Comparison of ENCODE assay signal across 3 worm cellular contexts in genomic region chrIII:2100842-2101241, ce11.
TF ChIP-seq lines count a peak whose summit lies in the region.

No protein-coding gene starts in this region.

TF ChIP-seq in whole organism, L1 larva, 84 proteins besides CTCF, POLR2A, EP300 and RAD21 (continued from another document and continues in another):
- TF ChIP-seq efl-3 (GFP tag; optimal IDR thresholded peaks at IDR 0.05; lab: Kevin White, UChicago) (no peak), irx-1 (tag; optimal IDR thresholded peaks at IDR 0.05; lab: Kevin White, UChicago) (peak; percentile 68), dpl-1 (GFP tag; optimal IDR thresholded peaks at IDR 0.05; lab: Kevin White, UChicago) (peak; percentile 26 to 66 (median 58)), unc-98 (GFP tag; IDR thresholded peaks at IDR 0.05; lab: Robert Waterston, UW) (no peak), mdl-1 (tag; optimal IDR thresholded peaks at IDR 0.05; lab: Kevin White, UChicago) (peak in 1 of 2 experiments; percentile 59), fkh-10 (GFP tag; optimal IDR thresholded peaks at IDR 0.05; lab: Kevin White, UChicago) (peak; percentile 93), ceh-8 (GFP tag; optimal IDR thresholded peaks at IDR 0.05; lab: Kevin White, UChicago) (no peak), nhr-11 (tag; optimal IDR thresholded peaks at IDR 0.05; lab: Kevin White, UChicago) (peak; percentile 4), isw-1 (GFP tag; IDR thresholded peaks at IDR 0.05; lab: Robert Waterston, UW) (peak; percentile 43), fos-1 (tag; optimal IDR thresholded peaks at IDR 0.05; lab: Kevin White, UChicago) (peak; percentile 10), skn-1 (tag; optimal IDR thresholded peaks at IDR 0.05; lab: Kevin White, UChicago) (peak; percentile 49), fkh-8 (tag; optimal IDR thresholded peaks at IDR 0.05; lab: Kevin White, UChicago) (peak; percentile 58), pax-3 (tag; optimal IDR thresholded peaks at IDR 0.05; lab: Kevin White, UChicago) (peak; percentile 30), nhr-76 (tag; optimal IDR thresholded peaks at IDR 0.05; lab: Kevin White, UChicago) (no peak), ztf-11 (tag; optimal IDR thresholded peaks at IDR 0.05; lab: Kevin White, UChicago) (peak in 1 of 2 experiments; percentile 54), grh-1 (GFP tag; IDR thresholded peaks at IDR 0.05; lab: Robert Waterston, UW) (peak; percentile 67), lin-14 (GFP tag; optimal IDR thresholded peaks at IDR 0.05; lab: Kevin White, UChicago) (peak; percentile 95), nhr-85 (tag; lab: Kevin White, UChicago) (peak; percentile 91), nhr-90 (tag; optimal IDR thresholded peaks at IDR 0.05; lab: Kevin White, UChicago; ENCODE audit: poor library complexity) (peak; percentile 63), F16B12.6 (tag; optimal IDR thresholded peaks at IDR 0.05; lab: Kevin White, UChicago) (peak; percentile 61), mep-1 (tag; optimal IDR thresholded peaks at IDR 0.05; lab: Kevin White, UChicago) (peak; percentile 73), hpl-2 (GFP tag; optimal IDR thresholded peaks at IDR 0.05; lab: Kevin White, UChicago) (no peak), xbp-1 (tag; optimal IDR thresholded peaks at IDR 0.05; lab: Kevin White, UChicago) (peak; percentile 73), unc-86 (tag; optimal IDR thresholded peaks at IDR 0.05; lab: Kevin White, UChicago) (peak; percentile 83), pqm-1 (tag; optimal IDR thresholded peaks at IDR 0.05; lab: Kevin White, UChicago) (no peak), tbx-2 (tag; optimal IDR thresholded peaks at IDR 0.05; lab: Kevin White, UChicago) (peak; percentile 79), ztf-4 (tag; optimal IDR thresholded peaks at IDR 0.05; lab: Kevin White, UChicago) (peak; percentile 32), ceh-82 (tag; optimal IDR thresholded peaks at IDR 0.05; lab: Kevin White, UChicago) (peak; percentile 56 to 74 (median 60)), C04F5.9 (tag; optimal IDR thresholded peaks at IDR 0.05; lab: Kevin White, UChicago) (no peak), sup-37 (GFP tag; optimal IDR thresholded peaks at IDR 0.05; lab: Kevin White, UChicago) (peak; percentile 43), efl-1 (optimal IDR thresholded peaks at IDR 0.05; lab: Kevin White, UChicago) (peak; percentile 81 to 90), efl-1 (GFP tag; optimal IDR thresholded peaks at IDR 0.05 in 1 of 2; lab: Kevin White, UChicago) (peak; percentile 58 to 94), dsc-1 (tag; optimal IDR thresholded peaks at IDR 0.05; lab: Kevin White, UChicago) (peak; percentile 59), vab-15 (tag; optimal IDR thresholded peaks at IDR 0.05; lab: Kevin White, UChicago) (no peak), fkh-4 (tag; optimal IDR thresholded peaks at IDR 0.05; lab: Kevin White, UChicago; ENCODE audit: borderline replicate concordance) (no peak), blmp-1 (tag; optimal IDR thresholded peaks at IDR 0.05; lab: Kevin White, UChicago) (no peak), nhr-19 (GFP tag; conservative IDR thresholded peaks at IDR 0.05; lab: Robert Waterston, UW) (peak; percentile 67), egl-13 (tag; optimal IDR thresholded peaks at IDR 0.05; lab: Kevin White, UChicago) (peak; percentile 79), snu-23 (GFP tag; optimal IDR thresholded peaks at IDR 0.05; lab: Kevin White, UChicago) (peak; percentile 85), ces-1 (GFP tag; optimal IDR thresholded peaks at IDR 0.05; lab: Kevin White, UChicago) (peak; percentile 86), swsn-7 (tag; optimal IDR thresholded peaks at IDR 0.05; lab: Kevin White, UChicago) (peak; percentile 88), lin-15B (tag; optimal IDR thresholded peaks at IDR 0.05; lab: Kevin White, UChicago) (peak; percentile 40), lsy-2 (tag; optimal IDR thresholded peaks at IDR 0.05; lab: Kevin White, UChicago) (peak; percentile 78 to 81), nhr-71 (tag; optimal IDR thresholded peaks at IDR 0.05; lab: Kevin White, UChicago) (peak; percentile 92)

TF ChIP-seq in whole organism, L3 larva, 47 proteins besides CTCF, POLR2A, EP300 and RAD21 (continued from another document):
- TF ChIP-seq nhr-12 (tag; optimal IDR thresholded peaks at IDR 0.05; lab: Kevin White, UChicago) (no peak), fkh-2 (tag; optimal IDR thresholded peaks at IDR 0.05; lab: Kevin White, UChicago) (no peak), jun-1 (tag; optimal IDR thresholded peaks at IDR 0.05; lab: Kevin White, UChicago) (peak; percentile 42), nhr-237 (tag; optimal IDR thresholded peaks at IDR 0.05; lab: Kevin White, UChicago) (no peak), pqm-1 (tag; optimal IDR thresholded peaks at IDR 0.05; lab: Kevin White, UChicago) (peak; percentile 22), ceh-9 (tag; optimal IDR thresholded peaks at IDR 0.05; lab: Kevin White, UChicago) (no peak), ZK546.5 (tag; optimal IDR thresholded peaks at IDR 0.05; lab: Kevin White, UChicago) (no peak), ceh-28 (tag; optimal IDR thresholded peaks at IDR 0.05; lab: Kevin White, UChicago) (peak; percentile 94), nhr-43 (tag; optimal IDR thresholded peaks at IDR 0.05; lab: Kevin White, UChicago; ENCODE audit: poor library complexity, severe bottlenecking) (no peak), unc-39 (tag; optimal IDR thresholded peaks at IDR 0.05; lab: Kevin White, UChicago) (no peak), sea-2 (GFP tag; optimal IDR thresholded peaks at IDR 0.05; lab: Kevin White, UChicago) (peak; percentile 42), pha-4 (tag; optimal IDR thresholded peaks at IDR 0.05; lab: Kevin White, UChicago) (peak; percentile 75), ztf-11 (tag; optimal IDR thresholded peaks at IDR 0.05; lab: Kevin White, UChicago) (no peak), nhr-77 (tag; optimal IDR thresholded peaks at IDR 0.05; lab: Kevin White, UChicago) (no peak), mml-1 (tag; optimal IDR thresholded peaks at IDR 0.05; lab: Kevin White, UChicago) (no peak), fkh-10 (GFP tag; optimal IDR thresholded peaks at IDR 0.05; lab: Kevin White, UChicago) (peak; percentile 94), ceh-16 (tag; optimal IDR thresholded peaks at IDR 0.05; lab: Kevin White, UChicago) (no peak), fos-1 (tag; optimal IDR thresholded peaks at IDR 0.05; lab: Kevin White, UChicago) (no peak), egl-27 (tag; optimal IDR thresholded peaks at IDR 0.05; lab: Kevin White, UChicago) (no peak), lin-39 (tag; optimal IDR thresholded peaks at IDR 0.05; lab: Kevin White, UChicago) (peak; percentile 55), zag-1 (tag; optimal IDR thresholded peaks at IDR 0.05; lab: Kevin White, UChicago) (no peak), R02D3.7 (tag; optimal IDR thresholded peaks at IDR 0.05; lab: Kevin White, UChicago) (no peak), nhr-23 (tag; optimal IDR thresholded peaks at IDR 0.05; lab: Kevin White, UChicago) (peak; percentile 56), ama-1 (optimal IDR thresholded peaks at IDR 0.05; lab: Kevin White, UChicago) (no peak), nhr-76 (tag; optimal IDR thresholded peaks at IDR 0.05; lab: Kevin White, UChicago) (no peak), elt-3 (tag; optimal IDR thresholded peaks at IDR 0.05; lab: Kevin White, UChicago) (no peak), tbx-2 (tag; optimal IDR thresholded peaks at IDR 0.05; lab: Kevin White, UChicago) (peak; percentile 54)

TF ChIP-seq in whole organism, young adult, 124 proteins besides CTCF, POLR2A, EP300 and RAD21 (continued from another document):
- TF ChIP-seq dox-1 (GFP tag; IDR thresholded peaks at IDR 0.05; lab: Robert Waterston, UW), result peak; percentile 47; the same call in 1 of the 2 replicates
- no peak for TF ChIP-seq F37B4.10 (GFP tag; IDR thresholded peaks at IDR 0.05; lab: Robert Waterston, UW)
- no peak for TF ChIP-seq mes-4 (tag; optimal IDR thresholded peaks at IDR 0.05; lab: Kevin White, UChicago)
- peak; percentile 2 for TF ChIP-seq lin-54 (GFP tag; optimal IDR thresholded peaks at IDR 0.05; lab: Kevin White, UChicago)
- TF ChIP-seq F49E8.2 (tag; optimal IDR thresholded peaks at IDR 0.05; lab: Kevin White, UChicago; ENCODE audit: insufficient read depth), result no peak
- no peak for TF ChIP-seq egl-18 (GFP tag; IDR thresholded peaks at IDR 0.05; lab: Robert Waterston, UW)
- TF ChIP-seq snpc-1.3 (tag; optimal IDR thresholded peaks at IDR 0.05; lab: Kevin White, UChicago; ENCODE audit: insufficient read depth), result no peak
- TF ChIP-seq ztf-22 (GFP tag; optimal IDR thresholded peaks at IDR 0.05; lab: Kevin White, UChicago), result no peak
- TF ChIP-seq B0019.2 (GFP tag; conservative IDR thresholded peaks at IDR 0.05; lab: Robert Waterston, UW), result no peak
- peak; percentile 55 for TF ChIP-seq rcor-1 (GFP tag; IDR thresholded peaks at IDR 0.05; lab: Robert Waterston, UW)
- TF ChIP-seq nhr-80 (tag; optimal IDR thresholded peaks at IDR 0.05; lab: Kevin White, UChicago), result peak; percentile 7
- TF ChIP-seq ets-4 (GFP tag; optimal IDR thresholded peaks at IDR 0.05; lab: Kevin White, UChicago), result no peak
- TF ChIP-seq nfyb-1 (GFP tag; IDR thresholded peaks at IDR 0.05; lab: Robert Waterston, UW), result peak; percentile 86
- TF ChIP-seq K11D2.4 (GFP tag; IDR thresholded peaks at IDR 0.05; lab: Robert Waterston, UW), result peak; percentile 57
- TF ChIP-seq ccch-3 (GFP tag; optimal IDR thresholded peaks at IDR 0.05; lab: Kevin White, UChicago), result no peak
- TF ChIP-seq F39B2.1 (GFP tag; IDR thresholded peaks at IDR 0.05; lab: Robert Waterston, UW), result no peak
- no peak for TF ChIP-seq F57C9.4 (tag; optimal IDR thresholded peaks at IDR 0.05; lab: Kevin White, UChicago)
- peak; percentile 16 for TF ChIP-seq atf-7 (tag; optimal IDR thresholded peaks at IDR 0.05; lab: Kevin White, UChicago)
- no peak for TF ChIP-seq hsf-1 (GFP tag; IDR thresholded peaks at IDR 0.05; lab: Robert Waterston, UW)
- TF ChIP-seq bed-2 (GFP tag; IDR thresholded peaks at IDR 0.05; lab: Robert Waterston, UW), result 0 out of 2 replicates have a peak, but pooled peaks have one; percentile 36
- peak in 1 of 3 experiments; percentile 15 for TF ChIP-seq lin-35 (GFP tag; optimal IDR thresholded peaks at IDR 0.05; lab: Kevin White, UChicago)
- peak; percentile 42 for TF ChIP-seq ztf-26 (tag; optimal IDR thresholded peaks at IDR 0.05; lab: Kevin White, UChicago)
- no peak for TF ChIP-seq him-1 (tag; optimal IDR thresholded peaks at IDR 0.05; lab: Kevin White, UChicago)
- TF ChIP-seq pha-4 (tag; optimal IDR thresholded peaks at IDR 0.05; lab: Kevin White, UChicago), result peak; percentile 34
- TF ChIP-seq B0035.1 (tag; optimal IDR thresholded peaks at IDR 0.05; lab: Kevin White, UChicago), result no peak
- no peak for TF ChIP-seq Y56A3A.18 (GFP tag; IDR thresholded peaks at IDR 0.05; lab: Robert Waterston, UW)
- no peak for TF ChIP-seq lag-1 (GFP tag; IDR thresholded peaks at IDR 0.05; lab: Robert Waterston, UW)
- TF ChIP-seq ceh-91 (GFP tag; IDR thresholded peaks at IDR 0.05; lab: Robert Waterston, UW), result no peak
- peak; percentile 80 for TF ChIP-seq attf-5 (GFP tag; optimal IDR thresholded peaks at IDR 0.05; lab: Kevin White, UChicago)
- peak; percentile 56; the same call in 1 of the 2 replicates for TF ChIP-seq pbrm-1 (GFP tag; IDR thresholded peaks at IDR 0.05; lab: Robert Waterston, UW)
TF ChIP-seq in whole organism, young adult: peak in this region for 25.
